Fruit fly (Drosophila melanogaster) whole organism, embryonic: ENCODE data around the gene CG5758.

Source experiments
- CG18011 ChIP-seq: fragments of 200-800 bp; sonication (Bioruptor generic); optimal IDR thresholded peaks from 2 replicates; lab custom pipeline; 2017; ENCODE audit warnings: missing biosample characterization, missing genetic modification characterization, mild to moderate bottlenecking, moderate library complexity, missing genotype
- CG3065 ChIP-seq: fragments of 200-800 bp; sonication (Bioruptor generic); optimal IDR thresholded peaks from 2 replicates; lab custom pipeline; 2016; ENCODE audit warnings: missing biosample characterization, missing genetic modification characterization
- CG4707 ChIP-seq: fragments of 200-800 bp; sonication (Bioruptor generic); optimal IDR thresholded peaks from 2 replicates; lab custom pipeline; 2018; ENCODE audit warnings: missing biosample characterization, mild to moderate bottlenecking, missing genetic modification characterization, moderate library complexity
- CG8478 ChIP-seq: fragments of >200 bp; optimal IDR thresholded peaks from 2 replicates; lab custom pipeline; 2018
- ac ChIP-seq: fragments of 200-800 bp; sonication (Bioruptor generic); optimal IDR thresholded peaks from 3 replicates; lab custom pipeline; 2017; ENCODE audit warnings: missing biosample characterization, mild to moderate bottlenecking, missing genetic modification characterization
- dm ChIP-seq: fragments of 200-800 bp; sonication (Bioruptor generic); optimal IDR thresholded peaks from 3 replicates; lab custom pipeline; 2016; ENCODE audit warnings: missing biosample characterization, missing genetic modification characterization
- rib ChIP-seq: fragments of 200-800 bp; sonication (Bioruptor generic); IDR thresholded peaks from 2 replicates; pipeline ENCODE4 v1.3.6; 2022; ENCODE audit warnings: missing biosample characterization, missing genetic modification characterization
- sr ChIP-seq: fragments of 200-800 bp; sonication (Bioruptor generic); IDR thresholded peaks from 3 replicates; pipeline ENCODE4 v1.3.6; 2022; ENCODE audit warnings: missing biosample characterization, missing genetic modification characterization

dm6 chr2L:18119643-18120042 lies at the start of gene CG5758:
- TF ChIP-seq ac (GFP tag; lab: Kevin White, UChicago), result no peak
- TF ChIP-seq CG18011 (GFP tag; lab: Kevin White, UChicago), result no peak
- no peak for TF ChIP-seq sr (GFP tag; lab: Robert Waterston, UW)
- TF ChIP-seq CG4707, result no peak
- no peak for TF ChIP-seq dm (GFP tag; lab: Kevin White, UChicago)
- no peak for TF ChIP-seq CG8478 (lab: Kevin White, UChicago)
- TF ChIP-seq CG3065, result no peak
- no peak; the same call in 1 of the 2 replicates for TF ChIP-seq rib (GFP tag; lab: Robert Waterston, UW)
